Fruit fly (Drosophila melanogaster): ENCODE data around the gene CG4497.

The CG4497 gene

DNA sequence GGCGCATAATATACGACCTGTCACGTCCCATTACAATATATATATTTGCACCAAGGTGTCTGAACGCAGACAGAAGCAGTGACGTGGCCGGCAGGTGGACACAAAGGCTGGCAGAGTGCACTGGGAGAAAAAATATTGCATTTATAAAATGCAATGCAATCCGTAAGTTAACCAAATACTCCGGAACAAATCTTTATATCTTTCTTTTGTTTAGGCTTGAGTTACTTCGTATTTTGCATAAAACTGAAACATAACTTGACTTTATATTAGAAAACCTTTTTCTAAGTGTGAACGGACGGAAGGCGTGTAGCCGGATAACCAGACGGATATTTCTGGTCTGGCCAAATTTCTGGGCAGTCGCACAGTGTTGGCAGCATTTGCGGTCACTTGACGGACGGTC is 50.3 kb downstream of the CG4497 start (continued):
- TF ChIP-seq dmrt93B (GFP tag; optimal IDR thresholded peaks at IDR 0.05) = peak; percentile 40
- peak; percentile 36 for TF ChIP-seq br (GFP tag; optimal IDR thresholded peaks at IDR 0.05)
- peak; percentile 53 for TF ChIP-seq rgr (GFP tag; optimal IDR thresholded peaks at IDR 0.05)
